Worm (Caenorhabditis elegans): ENCODE data around the gene ZK822.1.

DNA sequence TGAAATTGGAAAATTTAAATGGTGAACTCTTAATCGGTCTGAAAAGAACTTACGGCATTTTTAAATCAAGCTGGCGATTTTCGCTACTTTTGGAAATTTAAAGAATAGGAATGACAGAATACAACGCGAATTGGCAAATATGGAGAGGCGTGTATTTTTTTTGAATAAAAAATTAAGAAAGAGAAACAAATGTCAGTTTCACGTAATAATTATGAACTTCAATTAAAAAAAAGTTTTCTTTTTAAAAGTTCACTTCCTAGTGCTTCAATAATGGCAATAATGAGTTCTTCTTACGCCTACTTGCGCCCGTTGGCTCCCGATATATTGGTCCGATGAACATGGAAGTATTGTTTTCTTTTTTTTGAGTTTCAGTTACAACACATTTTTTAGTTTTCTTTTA, 44.3 kb downstream of the ZK822.1 start, which contains the start of gene pph-2:
- TF ChIP-seq dmd-4 (tag; optimal IDR thresholded peaks at IDR 0.05) = no peak
- no peak for TF ChIP-seq nhr-237 (tag; optimal IDR thresholded peaks at IDR 0.05)
- TF ChIP-seq ztf-11 (tag; optimal IDR thresholded peaks at IDR 0.05) = no peak
- TF ChIP-seq aly-2 (tag; optimal IDR thresholded peaks at IDR 0.05) = no peak
- no peak for TF ChIP-seq lin-11 (tag; optimal IDR thresholded peaks at IDR 0.05)
- no peak for TF ChIP-seq nhr-12 (tag; optimal IDR thresholded peaks at IDR 0.05)
- no peak for TF ChIP-seq F13H6.1 (tag; optimal IDR thresholded peaks at IDR 0.05)
- no peak for TF ChIP-seq gmeb-1 (tag; optimal IDR thresholded peaks at IDR 0.05)

All from whole organism, L2 larva.